Worm (Caenorhabditis elegans) whole organism, young adult: ENCODE data around the gene srh-62.

Source experiments
- B0261.1 ChIP-seq: sonication (generic microtip); optimal IDR thresholded peaks from 2 replicates; lab custom pipeline; 2016; ENCODE audit warnings: mild to moderate bottlenecking, missing genetic modification characterization, moderate library complexity, missing compliant biosample characterization
- F52B5.7 ChIP-seq: sonication (generic microtip); optimal IDR thresholded peaks from 2 replicates; lab custom pipeline; 2016; ENCODE audit warnings: mild to moderate bottlenecking, missing genetic modification characterization, missing compliant biosample characterization
- K12H6.12 ChIP-seq: fragments of 200-800 bp; sonication (Bioruptor generic); optimal IDR thresholded peaks from 2 replicates; lab custom pipeline; 2018; ENCODE audit warnings: mild to moderate bottlenecking, missing genetic modification characterization, missing compliant biosample characterization
- ama-1 ChIP-seq, 3 experiments: fragments of 150-350 bp in 1 of 3; sonication (generic microtip) in 2 of 3; optimal IDR thresholded peaks; 2 replicates each; lab custom pipeline; 2014 to 2018; ENCODE audit warnings: missing biosample characterization in 2 of 3, missing genetic modification characterization in 2 of 3, missing genetic modification reagents in 2 of 3
- fkh-3 ChIP-seq: sonication (generic microtip); optimal IDR thresholded peaks from 2 replicates; lab custom pipeline; 2016; ENCODE audit warnings: mild to moderate bottlenecking, missing genetic modification characterization, missing compliant biosample characterization
- lin-26 ChIP-seq: fragments of 200-800 bp; sonication (Bioruptor generic); IDR thresholded peaks from 2 replicates; pipeline ENCODE4 v1.3.6; 2022; ENCODE audit warnings: missing genetic modification reagents, missing genetic modification characterization, missing compliant biosample characterization
- lin-35 ChIP-seq, 3 experiments: fragments of 150-350 bp in 2 of 3; sonication (generic microtip) in 1 of 3; optimal IDR thresholded peaks; 2 replicates each; lab custom pipeline; 2014 to 2018; ENCODE audit warnings: missing biosample characterization in 3 of 3, missing genetic modification characterization in 3 of 3, missing genetic modification reagents in 3 of 3
- nfya-1 ChIP-seq: sonication (generic microtip); optimal IDR thresholded peaks from 2 replicates; lab custom pipeline; 2017; ENCODE audit warnings: antibody characterized with exemption, missing compliant biosample characterization, missing genetic modification characterization, borderline replicate concordance; ENCODE audit not compliant: insufficient read depth
- rec-8 ChIP-seq, 2 experiments: sonication (generic microtip); optimal IDR thresholded peaks; 2 replicates each; lab custom pipeline; 2016; ENCODE audit warnings: mild to moderate bottlenecking in 2 of 2, missing genetic modification characterization in 2 of 2, missing genetic modification reagents in 2 of 2, missing genotype in 2 of 2, missing biosample characterization in 1 of 2, missing compliant biosample characterization in 1 of 2, moderate library complexity in 1 of 2
- tbx-9 ChIP-seq: sonication (generic microtip); optimal IDR thresholded peaks from 2 replicates; lab custom pipeline; 2016; ENCODE audit warnings: borderline replicate concordance, missing genetic modification characterization, inconsistent platforms, missing compliant biosample characterization
- unc-62 ChIP-seq: fragments of 150-350 bp; optimal IDR thresholded peaks from 2 replicates; lab custom pipeline; 2014; ENCODE audit warnings: missing biosample characterization, missing genetic modification reagents, missing genetic modification characterization

- no peak for TF ChIP-seq F52B5.7 (tag; lab: Kevin White, UChicago)
- no peak for TF ChIP-seq B0261.1 (tag; lab: Kevin White, UChicago)
- no peak for TF ChIP-seq unc-62 (GFP tag; lab: Kevin White, UChicago)
- TF ChIP-seq K12H6.12, result no peak
- TF ChIP-seq lin-35 (GFP tag; optimal IDR thresholded peaks at IDR 0.05; lab: Kevin White, UChicago), result no peak
- TF ChIP-seq fkh-3 (tag; lab: Kevin White, UChicago), result no peak
- TF ChIP-seq rec-8 (tag; optimal IDR thresholded peaks at IDR 0.05; lab: Kevin White, UChicago), result no peak
- TF ChIP-seq lin-26, result no peak
- no peak for TF ChIP-seq tbx-9
- no peak for TF ChIP-seq ama-1 (optimal IDR thresholded peaks at IDR 0.05; lab: Kevin White, UChicago)
- TF ChIP-seq ama-1 (GFP tag; optimal IDR thresholded peaks at IDR 0.05; lab: Kevin White, UChicago), result no peak
- TF ChIP-seq nfya-1 (tag; lab: Kevin White, UChicago), result no peak
These were observed 36.3 kb upstream of the srh-62 start for ce11 chrV:439183-439749.
